Fruit fly (Drosophila melanogaster): ENCODE data around the gene CG34456.
A peak's percentile ranks its signal among the peaks of the same experiment; 100 is the strongest.

DNA sequence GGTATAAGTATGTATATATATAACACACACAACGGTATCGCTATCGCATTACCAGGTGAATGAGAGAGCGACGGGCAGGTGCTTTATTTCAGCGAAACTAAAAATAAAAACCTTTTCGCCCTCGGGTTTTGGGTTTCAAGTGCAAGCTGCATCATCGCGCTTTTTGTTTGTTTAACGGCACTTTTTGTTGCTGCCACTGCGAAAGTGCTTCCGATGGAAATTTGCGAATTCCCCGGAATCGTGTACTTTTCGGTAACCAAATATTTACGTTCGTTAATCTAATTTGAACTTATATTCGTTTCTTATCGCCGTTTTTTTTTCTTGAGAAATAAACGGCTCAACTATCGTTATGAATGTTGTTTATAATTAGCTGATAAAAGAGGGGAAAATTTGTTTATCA, 34.1 kb downstream of the CG34456 start:
- TF ChIP-seq Crg-1 (GFP tag; optimal IDR thresholded peaks at IDR 0.05): no peak
- peak; percentile 76 for TF ChIP-seq cic (GFP tag; optimal IDR thresholded peaks at IDR 0.05)
- TF ChIP-seq CG7101 (tag; optimal IDR thresholded peaks at IDR 0.05): no peak
- TF ChIP-seq Hr96 (GFP tag; optimal IDR thresholded peaks at IDR 0.05): no peak
- TF ChIP-seq tj (GFP tag; optimal IDR thresholded peaks at IDR 0.05): peak; percentile 91

Measured in whole organism, adult.